Worm (Caenorhabditis elegans): ENCODE measurements around the gene T13F2.2.

DNA sequence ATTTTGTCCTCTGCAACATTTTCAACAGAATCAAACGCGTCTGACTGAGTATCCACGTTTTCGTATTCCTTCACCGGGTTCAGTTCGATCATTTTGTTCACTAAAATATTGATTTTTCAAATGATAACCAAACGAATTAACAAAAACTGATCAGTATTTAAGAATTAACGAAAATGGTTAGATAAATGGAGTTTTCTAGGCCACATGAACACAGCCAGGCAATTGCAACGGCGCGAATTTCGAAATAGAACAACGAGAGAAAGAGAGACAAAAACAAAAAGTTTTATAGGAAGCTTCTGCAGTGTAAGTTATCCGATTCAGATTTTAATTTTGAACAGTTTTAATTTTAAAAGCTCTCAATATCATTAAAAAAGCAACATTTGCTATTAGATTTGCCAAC is 19.6 kb downstream of the T13F2.2 start, which contains the start of gene sna-2:
- TF ChIP-seq him-1 (tag; optimal IDR thresholded peaks at IDR 0.05) (no peak), dao-5 (tag; optimal IDR thresholded peaks at IDR 0.05) (no peak)
